Fruit fly (Drosophila melanogaster) whole organism, adult: Measurements from ENCODE around the gene Meltrin.

Experiments used
- CG11617 ChIP-seq: fragments of 200-800 bp; sonication (Bioruptor generic); optimal IDR thresholded peaks from 2 replicates; lab custom pipeline; 2017; ENCODE audit warnings: mild to moderate bottlenecking, missing biosample characterization, missing genetic modification reagents, missing genetic modification characterization
- CG12768 ChIP-seq: fragments of 200-800 bp; sonication (Bioruptor generic); optimal IDR thresholded peaks from 2 replicates; lab custom pipeline; 2017; ENCODE audit warnings: missing biosample characterization, missing genetic modification characterization, mild to moderate bottlenecking, moderate library complexity, missing genetic modification reagents
- CG1620 ChIP-seq: fragments of 200-800 bp; sonication (Bioruptor generic); optimal IDR thresholded peaks from 2 replicates; lab custom pipeline; 2016; ENCODE audit warnings: missing biosample characterization, missing genetic modification characterization
- CG7045 ChIP-seq: fragments of 200-800 bp; sonication (Bioruptor generic); optimal IDR thresholded peaks from 2 replicates; lab custom pipeline; 2017; ENCODE audit warnings: missing biosample characterization, mild to moderate bottlenecking, missing genetic modification characterization
- CG7101 ChIP-seq: fragments of 200-800 bp; sonication (Bioruptor generic); optimal IDR thresholded peaks from 2 replicates; lab custom pipeline; 2018; ENCODE audit warnings: missing biosample characterization, mild to moderate bottlenecking, missing genetic modification characterization, moderate library complexity
- Crg-1 ChIP-seq: fragments of 200-800 bp; sonication (Bioruptor generic); optimal IDR thresholded peaks from 2 replicates; lab custom pipeline; 2016; ENCODE audit warnings: missing biosample characterization, missing genetic modification characterization
- Hr96 ChIP-seq: fragments of 200-800 bp; sonication (Bioruptor generic); optimal IDR thresholded peaks from 2 replicates; lab custom pipeline; 2016; ENCODE audit warnings: missing biosample characterization, missing genetic modification characterization
- Mnt ChIP-seq: fragments of 200-800 bp; sonication (Bioruptor generic); optimal IDR thresholded peaks from 2 replicates; lab custom pipeline; 2016; ENCODE audit warnings: missing biosample characterization, mild to moderate bottlenecking, missing genetic modification characterization
- bab1 ChIP-seq: fragments of 200-800 bp; sonication (Bioruptor generic); optimal IDR thresholded peaks from 3 replicates; lab custom pipeline; 2019; ENCODE audit warnings: missing biosample characterization, mild to moderate bottlenecking, missing genetic modification characterization, moderate library complexity
- cic ChIP-seq: fragments of 200-800 bp; sonication (Bioruptor generic); optimal IDR thresholded peaks from 2 replicates; lab custom pipeline; 2017; ENCODE audit warnings: missing biosample characterization, mild to moderate bottlenecking, missing genetic modification characterization, moderate library complexity
- cnc ChIP-seq, 2 experiments: fragments of >200 bp; optimal IDR thresholded peaks; 2 replicates each; lab custom pipeline; 2017
- kay ChIP-seq: fragments of 200-800 bp; sonication (Bioruptor generic); peaks from one replicate; lab custom pipeline; 2016; ENCODE audit warnings: missing biosample characterization, missing genetic modification characterization, borderline replicate concordance
- ovo ChIP-seq: fragments of 200-800 bp; sonication (Bioruptor generic); optimal IDR thresholded peaks from 2 replicates; lab custom pipeline; 2016; ENCODE audit warnings: missing biosample characterization, missing genetic modification characterization
- pad ChIP-seq: fragments of 200-800 bp; sonication (Bioruptor generic); optimal IDR thresholded peaks from 3 replicates; lab custom pipeline; 2017; ENCODE audit warnings: missing biosample characterization, missing genetic modification characterization, mild to moderate bottlenecking, moderate library complexity, missing genetic modification reagents

DNA sequence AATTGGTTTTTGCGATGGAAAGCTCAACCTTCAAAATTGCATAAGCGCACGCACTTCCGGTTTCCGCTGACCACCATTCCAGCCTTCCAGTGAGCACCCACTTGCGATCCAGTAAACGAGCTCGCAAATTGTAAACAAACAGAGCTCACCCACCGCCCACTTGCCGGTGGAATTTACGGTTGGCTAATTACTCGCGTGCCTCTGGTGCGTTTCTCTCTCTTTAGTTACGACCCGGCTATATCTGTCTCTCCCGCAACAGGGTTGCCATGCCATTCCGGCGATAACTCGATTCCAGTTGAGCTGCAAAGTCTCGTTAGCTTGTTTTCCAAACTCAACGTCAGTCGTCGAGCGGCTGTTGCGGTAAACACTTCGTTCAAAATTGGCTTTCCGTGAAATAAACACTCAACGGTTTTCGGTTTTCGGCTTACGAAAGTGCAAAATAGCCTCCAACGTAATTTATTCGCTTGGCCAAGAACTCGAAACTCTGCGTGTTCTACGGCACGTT lies 66.9 kb downstream of the Meltrin start, which contains the start of gene Cad88C:
- TF ChIP-seq CG1620 (GFP tag; lab: Kevin White, UChicago) (no peak), CG12768 (no peak), ovo (GFP tag; lab: Kevin White, UChicago) (no peak), CG7101 (tag; lab: Kevin White, UChicago) (no peak), Hr96 (GFP tag; lab: Kevin White, UChicago) (no peak), pad (GFP tag; lab: Kevin White, UChicago) (no peak), CG7045 (GFP tag; lab: Kevin White, UChicago) (no peak), bab1 (GFP tag; lab: Kevin White, UChicago) (no peak), cic (GFP tag; lab: Kevin White, UChicago) (no peak), kay (GFP tag; lab: Kevin White, UChicago) (no peak), cnc (optimal IDR thresholded peaks at IDR 0.05; lab: Kevin White, UChicago) (no peak), Crg-1 (no peak), Mnt (GFP tag; lab: Kevin White, UChicago) (no peak), CG11617 (GFP tag; lab: Kevin White, UChicago) (no peak)
